Worm (Caenorhabditis elegans) whole organism, young adult: ENCODE results near the gene R13D11.10.

Experiments used
- K11D2.4 ChIP-seq: fragments of 200-800 bp; sonication (Bioruptor generic); IDR thresholded peaks from 2 replicates; pipeline ENCODE4 v1.3.6; 2022; ENCODE audit warnings: missing genetic modification reagents, missing genetic modification characterization, missing compliant biosample characterization
- ceh-100 ChIP-seq: fragments of 200-800 bp; sonication (Bioruptor generic); IDR thresholded peaks from 2 replicates; pipeline ENCODE4 v1.3.6; 2022; ENCODE audit warnings: missing genetic modification reagents, missing genetic modification characterization, missing compliant biosample characterization
- dox-1 ChIP-seq: fragments of 200-800 bp; sonication (Bioruptor generic); IDR thresholded peaks from 2 replicates; pipeline ENCODE4 v1.3.6; 2022; ENCODE audit warnings: missing genetic modification reagents, missing genetic modification characterization, missing compliant biosample characterization
- efl-1 ChIP-seq: fragments of 150-350 bp; optimal IDR thresholded peaks from 2 replicates; lab custom pipeline; 2014; ENCODE audit warnings: missing biosample characterization, missing genetic modification reagents, missing genetic modification characterization
- hrde-1 ChIP-seq: sonication (generic microtip); optimal IDR thresholded peaks from 2 replicates; lab custom pipeline; 2016; ENCODE audit warnings: missing genetic modification characterization, mild to moderate bottlenecking, missing compliant biosample characterization, moderate library complexity, missing genotype, missing genetic modification reagents, borderline replicate concordance
- nfya-1 ChIP-seq: sonication (generic microtip); optimal IDR thresholded peaks from 2 replicates; lab custom pipeline; 2017; ENCODE audit warnings: antibody characterized with exemption, missing compliant biosample characterization, missing genetic modification characterization, borderline replicate concordance; ENCODE audit not compliant: insufficient read depth
- nhr-80 ChIP-seq: sonication (generic microtip); optimal IDR thresholded peaks from 2 replicates; lab custom pipeline; 2016; ENCODE audit warnings: missing genetic modification characterization, missing compliant biosample characterization
- snpc-4 ChIP-seq, 5 experiments: fragments of 150-350 bp in 1 of 5; sonication (generic microtip) in 4 of 5; optimal IDR thresholded peaks; 2 replicates each; lab custom pipeline; 2014 to 2018; ENCODE audit warnings: missing genetic modification characterization in 5 of 5, missing biosample characterization in 3 of 5, antibody characterized with exemption in 2 of 5, mild to moderate bottlenecking in 2 of 5, missing compliant biosample characterization in 2 of 5, missing genotype in 2 of 5, moderate library complexity in 2 of 5, missing genetic modification reagents in 1 of 5
- sptf-2 ChIP-seq: fragments of 200-800 bp; sonication (Bioruptor generic); optimal IDR thresholded peaks from 2 replicates; lab custom pipeline; 2018; ENCODE audit warnings: mild to moderate bottlenecking, missing genetic modification characterization, missing compliant biosample characterization
- tbx-9 ChIP-seq: sonication (generic microtip); optimal IDR thresholded peaks from 2 replicates; lab custom pipeline; 2016; ENCODE audit warnings: borderline replicate concordance, missing genetic modification characterization, inconsistent platforms, missing compliant biosample characterization
- unc-62 ChIP-seq: fragments of 150-350 bp; optimal IDR thresholded peaks from 2 replicates; lab custom pipeline; 2014; ENCODE audit warnings: missing biosample characterization, missing genetic modification reagents, missing genetic modification characterization
- zim-3 ChIP-seq: sonication (generic microtip); optimal IDR thresholded peaks from 2 replicates; lab custom pipeline; 2017; ENCODE audit warnings: mild to moderate bottlenecking, missing genetic modification characterization, moderate library complexity, missing compliant biosample characterization
- ztf-26 ChIP-seq: sonication (generic microtip); optimal IDR thresholded peaks from 2 replicates; lab custom pipeline; 2017; ENCODE audit warnings: missing genetic modification characterization, missing compliant biosample characterization

- TF ChIP-seq hrde-1 (tag; lab: Kevin White, UChicago), result no peak
- no peak for TF ChIP-seq ceh-100 (GFP tag; lab: Robert Waterston, UW)
- no peak for TF ChIP-seq tbx-9
- no peak for TF ChIP-seq nfya-1
- TF ChIP-seq K11D2.4, result no peak
- no peak for TF ChIP-seq unc-62 (GFP tag; lab: Kevin White, UChicago)
- no peak for TF ChIP-seq snpc-4 (GFP tag; optimal IDR thresholded peaks at IDR 0.05; lab: Kevin White, UChicago)
- TF ChIP-seq snpc-4 (tag; optimal IDR thresholded peaks at IDR 0.05; lab: Kevin White, UChicago), result no peak
- TF ChIP-seq sptf-2 (GFP tag; lab: Kevin White, UChicago), result no peak
- no peak for TF ChIP-seq dox-1 (GFP tag; lab: Robert Waterston, UW)
- no peak for TF ChIP-seq ztf-26 (tag; lab: Kevin White, UChicago)
- no peak for TF ChIP-seq efl-1 (GFP tag; lab: Kevin White, UChicago)
- TF ChIP-seq nhr-80 (tag; lab: Kevin White, UChicago), result no peak
- TF ChIP-seq zim-3 (tag; lab: Kevin White, UChicago), result no peak
These were observed 48.3 kb downstream of the R13D11.10 start, which contains the start of gene str-238 for ce11 chrV:764732-765131.
